Worm (Caenorhabditis elegans) whole organism, L4/young adult: Measurements from ENCODE around the gene C28G1.2.

Source experiments
- W03F9.2 ChIP-seq: fragments of 150-350 bp; optimal IDR thresholded peaks from 2 replicates; lab custom pipeline; 2014; ENCODE audit warnings: missing biosample characterization, missing genetic modification characterization
- dao-5 ChIP-seq: sonication (generic microtip); optimal IDR thresholded peaks from 2 replicates; lab custom pipeline; 2016; ENCODE audit warnings: missing genotype, missing genetic modification characterization, moderate library complexity, missing compliant biosample characterization

DNA sequence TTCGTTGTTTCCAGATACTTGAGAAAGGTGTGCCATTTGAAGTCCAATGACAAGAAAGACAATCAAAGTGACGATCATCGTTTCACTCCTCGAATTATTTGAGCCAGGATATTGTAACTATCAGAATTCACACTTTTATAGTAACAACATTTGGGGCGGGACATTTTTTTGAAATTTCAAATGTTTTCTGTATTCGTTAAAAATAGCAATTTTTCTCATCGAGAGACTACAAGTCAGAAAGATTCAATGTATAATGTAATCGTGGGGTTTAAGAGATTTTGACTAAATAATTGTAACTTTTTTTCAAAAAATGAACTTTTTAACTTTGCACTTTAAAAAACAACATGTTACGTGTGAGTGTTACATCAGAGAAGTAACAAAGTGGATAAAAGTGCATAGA lies 30.7 kb downstream of the C28G1.2 start, which contains the start of gene ins-9:
- no peak for TF ChIP-seq dao-5 (tag; lab: Kevin White, UChicago)
- TF ChIP-seq W03F9.2: no peak
